Fruit fly (Drosophila melanogaster): Measurements from ENCODE around the gene Ndfip.

DNA sequence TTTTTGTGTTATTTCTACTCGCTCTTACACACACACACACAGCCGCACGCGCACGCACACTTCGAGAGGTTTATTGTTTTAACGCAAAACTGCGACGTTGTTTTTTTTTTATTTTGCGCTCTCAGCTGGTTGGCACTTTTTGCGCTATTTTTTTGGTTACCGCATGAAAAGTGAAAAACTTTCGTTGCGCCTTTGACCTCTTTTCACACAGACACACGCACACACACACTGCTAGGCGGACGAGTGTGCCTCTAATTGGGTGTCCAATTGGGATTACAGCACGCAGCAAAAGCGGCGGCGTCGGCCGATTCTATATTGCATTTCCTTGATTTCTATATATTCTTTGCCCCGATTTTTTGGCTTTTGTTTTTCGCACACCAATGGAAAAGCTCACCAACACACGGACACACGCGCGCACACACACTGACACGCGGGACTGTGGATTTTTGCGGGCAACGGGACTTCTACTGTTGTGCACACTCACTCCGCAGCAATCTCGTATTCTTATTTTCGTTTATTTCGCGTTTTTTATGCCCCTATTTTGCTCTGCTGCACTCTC, 14.4 kb upstream of the Ndfip start:
- TF ChIP-seq lz (GFP tag; optimal IDR thresholded peaks at IDR 0.05) (no peak), CG11294 (GFP tag; IDR thresholded peaks at IDR 0.05) (no peak), dsx (GFP tag; optimal IDR thresholded peaks at IDR 0.05; ENCODE audit: poor library complexity, severe bottlenecking) (no peak), Ets96B (tag; optimal IDR thresholded peaks at IDR 0.05) (no peak), CG7368 (GFP tag; optimal IDR thresholded peaks at IDR 0.05) (no peak), ss (GFP tag; optimal IDR thresholded peaks at IDR 0.05) (peak in 1 of 2 experiments; percentile 34), CG34406 (GFP tag; optimal IDR thresholded peaks at IDR 0.05) (no peak), Met (GFP tag; optimal IDR thresholded peaks at IDR 0.05) (no peak), Sox102F (GFP tag; optimal IDR thresholded peaks at IDR 0.05) (no peak)
